Fruit fly (Drosophila melanogaster): ENCODE measurements around the gene rb.
A peak's percentile ranks its signal among the peaks of the same experiment; 100 is the strongest.

Gene rb

DNA sequence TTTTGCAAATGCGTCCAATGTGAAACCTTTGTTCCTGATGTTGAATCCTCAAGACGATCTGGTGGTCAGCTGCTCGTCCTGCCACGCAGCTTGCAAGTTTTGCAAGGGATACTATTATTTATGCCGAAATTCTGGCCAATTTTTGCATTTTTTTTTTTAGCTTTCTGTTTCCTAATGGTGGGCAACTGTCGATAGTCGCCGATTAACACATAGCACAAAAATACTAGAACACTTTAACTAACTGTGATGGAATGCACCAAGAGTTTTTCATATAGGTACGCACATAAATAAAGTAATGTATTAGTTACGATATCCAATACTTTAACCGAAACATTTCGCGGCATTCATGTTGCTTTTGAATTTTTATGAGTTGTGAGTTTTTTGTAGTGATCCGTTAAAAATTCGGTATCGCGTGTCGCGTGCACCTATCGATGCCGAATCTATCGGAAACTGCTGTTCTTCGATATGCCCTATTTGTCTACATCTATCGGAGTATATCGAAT is at the start of gene rb, which contains the start of gene CHOp24:
TSS of gene rb (minus strand) at position 197 of the 503 bp plus-strand sequence.
TSS of gene CHOp24 (plus strand) at position 479 of the 503 bp plus-strand sequence.
- TF ChIP-seq acj6 (GFP tag; optimal IDR thresholded peaks at IDR 0.05) (no peak), Ets96B (tag; optimal IDR thresholded peaks at IDR 0.05) (peak; percentile 29), svp (GFP tag) (peak; percentile 81), CG15336 (GFP tag; IDR thresholded peaks at IDR 0.05) (peak; percentile 31; the same call in 1 of the 2 replicates), spab (GFP tag; optimal IDR thresholded peaks at IDR 0.05) (no peak), ss (GFP tag; optimal IDR thresholded peaks at IDR 0.05) (peak in 1 of 2 experiments; percentile 62), CG8319 (GFP tag; optimal IDR thresholded peaks at IDR 0.05) (no peak), eg (GFP tag; IDR thresholded peaks at IDR 0.05) (no peak), topi (GFP tag; optimal IDR thresholded peaks at IDR 0.05) (no peak), CG3032 (tag; optimal IDR thresholded peaks at IDR 0.05) (peak; percentile 40), CG9139 (GFP tag; optimal IDR thresholded peaks at IDR 0.05) (peak; percentile 47), CG6163 (GFP tag; IDR thresholded peaks at IDR 0.05) (peak; percentile 13; the same call in 1 of the 3 replicates), CG8119 (GFP tag; IDR thresholded peaks at IDR 0.05) (peak; percentile 57), Hr39 (GFP tag; optimal IDR thresholded peaks at IDR 0.05) (no peak), Eip93F (GFP tag; optimal IDR thresholded peaks at IDR 0.05) (no peak), Blimp-1 (GFP tag; optimal IDR thresholded peaks at IDR 0.05) (peak; percentile 7), CG6792 (GFP tag; optimal IDR thresholded peaks at IDR 0.05) (peak; percentile 8), esn (GFP tag; optimal IDR thresholded peaks at IDR 0.05) (peak; percentile 45), fd59A (GFP tag; optimal IDR thresholded peaks at IDR 0.05) (no peak), CG8632 (GFP tag; optimal IDR thresholded peaks at IDR 0.05) (no peak), CG10631 (GFP tag; optimal IDR thresholded peaks at IDR 0.05) (peak; percentile 25)

- no peak for TF ChIP-seq lz (GFP tag; optimal IDR thresholded peaks at IDR 0.05)
- no peak for TF ChIP-seq net (GFP tag; optimal IDR thresholded peaks at IDR 0.05)
- no peak for TF ChIP-seq Eip75B (GFP tag; optimal IDR thresholded peaks at IDR 0.05)
- no peak for TF ChIP-seq topi (GFP tag; optimal IDR thresholded peaks at IDR 0.05)
These were observed 48.6 kb upstream of the rb start for dm6 chrX:4588981-4589380.

DNA sequence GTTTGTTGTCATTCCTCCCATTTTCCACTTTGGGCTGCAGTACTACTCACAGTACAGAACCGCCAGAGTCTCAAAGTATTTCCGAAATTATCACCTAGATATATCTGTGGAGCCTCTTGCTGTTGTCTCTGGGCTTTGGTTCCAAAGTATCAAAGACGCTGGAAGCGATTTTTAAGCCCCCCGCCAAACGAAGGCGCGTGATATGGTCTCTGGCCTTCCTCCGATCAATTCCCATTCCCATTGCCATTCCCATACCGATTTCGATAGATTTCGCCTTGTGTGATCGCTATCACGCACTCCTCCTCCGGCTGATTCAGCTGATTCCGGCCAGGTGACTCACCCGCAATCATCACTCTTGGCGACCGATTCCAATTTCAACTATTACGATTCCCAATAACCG is 47.2 kb upstream of the rb start:
- TF ChIP-seq Ets96B (tag; optimal IDR thresholded peaks at IDR 0.05) (no peak), CG8632 (GFP tag; optimal IDR thresholded peaks at IDR 0.05) (no peak)

DNA sequence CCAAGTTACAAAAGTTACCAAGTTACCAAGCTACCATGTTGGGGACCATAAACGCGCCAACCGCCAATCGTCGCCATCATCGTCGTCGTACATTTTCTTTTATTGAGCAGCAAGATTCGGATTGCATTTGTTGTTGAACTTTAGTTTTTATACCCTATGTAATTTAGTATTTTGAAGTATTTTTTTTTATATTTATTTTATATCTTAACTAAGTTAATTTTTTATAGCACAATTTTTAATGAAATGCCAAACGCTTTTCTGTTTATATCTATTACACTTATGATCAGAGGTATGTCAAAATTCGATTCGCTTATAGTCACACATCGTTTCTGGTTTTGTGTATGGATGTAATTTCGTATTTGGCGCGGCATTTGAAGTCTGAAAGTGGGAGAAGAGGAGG is 42.0 kb upstream of the rb start:
- TF ChIP-seq eg (GFP tag; IDR thresholded peaks at IDR 0.05) (peak; percentile 48; the same call in 1 of the 3 replicates), fd85E (GFP tag; optimal IDR thresholded peaks at IDR 0.05) (no peak), Sox15 (GFP tag; optimal IDR thresholded peaks at IDR 0.05) (no peak), CG34406 (GFP tag; optimal IDR thresholded peaks at IDR 0.05) (no peak), CG6792 (GFP tag; optimal IDR thresholded peaks at IDR 0.05) (no peak), Sox14 (GFP tag; optimal IDR thresholded peaks at IDR 0.05) (no peak), CG32006 (GFP tag; optimal IDR thresholded peaks at IDR 0.05) (peak; percentile 56), Gug (GFP tag; IDR thresholded peaks at IDR 0.05) (no peak), CG4318 (GFP tag; optimal IDR thresholded peaks at IDR 0.05) (peak; percentile 7), CG8319 (GFP tag; optimal IDR thresholded peaks at IDR 0.05) (no peak), CG15336 (GFP tag; IDR thresholded peaks at IDR 0.05) (peak; percentile 74), Hr4 (GFP tag; optimal IDR thresholded peaks at IDR 0.05) (peak; percentile 16), Lpt (GFP tag; optimal IDR thresholded peaks at IDR 0.05) (no peak), CG6163 (GFP tag; IDR thresholded peaks at IDR 0.05) (peak; percentile 45; the same call in 1 of the 3 replicates), CG16779 (tag; optimal IDR thresholded peaks at IDR 0.05) (no peak), CG7368 (GFP tag; optimal IDR thresholded peaks at IDR 0.05) (no peak), topi (GFP tag; optimal IDR thresholded peaks at IDR 0.05) (no peak), net (GFP tag; optimal IDR thresholded peaks at IDR 0.05) (no peak), Eip78C (GFP tag) (peak; percentile 57), CG8119 (GFP tag; IDR thresholded peaks at IDR 0.05) (peak; percentile 67), CG3032 (tag; optimal IDR thresholded peaks at IDR 0.05) (no peak), salr (GFP tag; optimal IDR thresholded peaks at IDR 0.05) (no peak), Blimp-1 (GFP tag; optimal IDR thresholded peaks at IDR 0.05) (no peak), dac (GFP tag; optimal IDR thresholded peaks at IDR 0.05) (no peak), fkh (GFP tag; optimal IDR thresholded peaks at IDR 0.05) (no peak), CG6276 (GFP tag; optimal IDR thresholded peaks at IDR 0.05) (no peak), CG10669 (GFP tag; optimal IDR thresholded peaks at IDR 0.05) (no peak), pdm3 (GFP tag; optimal IDR thresholded peaks at IDR 0.05) (no peak), CG3919 (GFP tag; optimal IDR thresholded peaks at IDR 0.05) (no peak), Hr39 (GFP tag; optimal IDR thresholded peaks at IDR 0.05) (no peak), CG8632 (GFP tag; optimal IDR thresholded peaks at IDR 0.05) (no peak)
